Worm (Caenorhabditis elegans) whole organism, L4 larva: Measurements from ENCODE around the gene Y57G11C.22.
A peak's percentile ranks its signal among the peaks of the same experiment; 100 is the strongest.

Source experiments
- F44E2.7 ChIP-seq: fragments of 200-800 bp; sonication (Bioruptor generic); IDR thresholded peaks from 2 replicates; pipeline ENCODE4 v2.1.2; 2022; ENCODE audit warnings: missing genetic modification characterization, missing compliant biosample characterization
- R02D3.7 ChIP-seq: fragments of 150-350 bp; sonication (generic microtip); optimal IDR thresholded peaks from 3 replicates; lab custom pipeline; 2014; ENCODE audit warnings: missing biosample characterization, missing genetic modification characterization
- T20F7.1 ChIP-seq: fragments of 200-800 bp; sonication (Bioruptor generic); optimal IDR thresholded peaks from 2 replicates; lab custom pipeline; 2018; ENCODE audit warnings: mild to moderate bottlenecking, missing genetic modification characterization, missing compliant biosample characterization
- Y105C5A.15 ChIP-seq: fragments of 200-800 bp; sonication (Bioruptor generic); IDR thresholded peaks from 2 replicates; pipeline ENCODE4 v1.3.6; 2022; ENCODE audit warnings: missing genetic modification characterization, missing compliant biosample characterization
- Y5F2A.4 ChIP-seq: fragments of 200-800 bp; sonication (Bioruptor generic); optimal IDR thresholded peaks from 2 replicates; lab custom pipeline; 2018; ENCODE audit warnings: mild to moderate bottlenecking, missing genetic modification characterization, missing compliant biosample characterization
- Y75B8A.6 ChIP-seq: fragments of 200-800 bp; sonication (Bioruptor generic); IDR thresholded peaks from 2 replicates; pipeline ENCODE4 v1.3.6; 2022; ENCODE audit warnings: missing genetic modification reagents, missing genetic modification characterization, missing compliant biosample characterization
- ZK337.2 ChIP-seq: fragments of 200-800 bp; sonication (Bioruptor generic); IDR thresholded peaks from 2 replicates; pipeline ENCODE4 v1.3.6; 2022; ENCODE audit warnings: missing genetic modification reagents, missing genetic modification characterization, missing compliant biosample characterization
- ZK546.5 ChIP-seq, 2 experiments: sonication (generic microtip); optimal IDR thresholded peaks; 2 replicates each; lab custom pipeline; 2017; ENCODE audit warnings: missing biosample characterization in 2 of 2, missing genetic modification characterization in 2 of 2
- ama-1 ChIP-seq: fragments of 150-350 bp; optimal IDR thresholded peaks from 2 replicates; lab custom pipeline; 2014; ENCODE audit warnings: inconsistent platforms, mixed read lengths
- arid-1 ChIP-seq: fragments of 200-800 bp; sonication (Bioruptor generic); conservative IDR thresholded peaks from 2 replicates; pipeline ENCODE4 v1.3.6; 2022; ENCODE audit warnings: missing genetic modification reagents, missing genetic modification characterization, missing compliant biosample characterization
- ceh-20 ChIP-seq: fragments of 200-800 bp; sonication (Bioruptor generic); IDR thresholded peaks from 2 replicates; pipeline ENCODE4 v1.3.6; 2022; ENCODE audit warnings: missing genetic modification reagents, missing genetic modification characterization, missing compliant biosample characterization
- ceh-28 ChIP-seq: fragments of 150-350 bp; optimal IDR thresholded peaks from 2 replicates; lab custom pipeline; 2014; ENCODE audit warnings: missing biosample characterization, missing genetic modification reagents, missing genetic modification characterization
- cey-2 ChIP-seq: sonication (generic microtip); optimal IDR thresholded peaks from 3 replicates; lab custom pipeline; 2017; ENCODE audit warnings: missing genetic modification characterization, mild to moderate bottlenecking, missing compliant biosample characterization, antibody characterized with exemption, borderline replicate concordance; ENCODE audit not compliant: insufficient read depth
- daf-12 ChIP-seq: fragments of 150-350 bp; optimal IDR thresholded peaks from 2 replicates; lab custom pipeline; 2014; ENCODE audit warnings: missing biosample characterization, missing genetic modification reagents, missing genetic modification characterization
- daf-16 ChIP-seq, 3 experiments: sonication (generic microtip); optimal IDR thresholded peaks; 2 replicates each; lab custom pipeline; 2016 to 2017; ENCODE audit warnings: missing genetic modification characterization in 3 of 3, missing genetic modification reagents in 3 of 3, mild to moderate bottlenecking in 2 of 3, missing compliant biosample characterization in 2 of 3, missing biosample characterization in 1 of 3, moderate library complexity in 1 of 3
- daf-8 ChIP-seq: fragments of 200-800 bp; sonication (Bioruptor generic); IDR thresholded peaks from 2 replicates; pipeline ENCODE4 v1.3.6; 2022; ENCODE audit warnings: missing genetic modification characterization, missing compliant biosample characterization
- dpl-1 ChIP-seq: fragments of 150-350 bp; optimal IDR thresholded peaks from 2 replicates; lab custom pipeline; 2014; ENCODE audit warnings: missing biosample characterization, missing genetic modification reagents, missing genetic modification characterization
- egl-43 ChIP-seq: fragments of 200-800 bp; sonication (Bioruptor generic); IDR thresholded peaks from 2 replicates; pipeline ENCODE4 v1.3.6; 2022; ENCODE audit warnings: missing genetic modification reagents, missing genetic modification characterization, missing compliant biosample characterization
- fos-1 ChIP-seq: fragments of 150-350 bp; optimal IDR thresholded peaks from 2 replicates; lab custom pipeline; 2014; ENCODE audit warnings: missing biosample characterization, missing genetic modification characterization
- hif-1 ChIP-seq, 2 experiments: sonication (generic microtip); optimal IDR thresholded peaks; 2 replicates each; lab custom pipeline; 2016 to 2017; ENCODE audit warnings: missing compliant biosample characterization in 2 of 2, missing genetic modification characterization in 2 of 2, missing genetic modification reagents in 2 of 2, missing genotype in 2 of 2, mild to moderate bottlenecking in 1 of 2
- hlh-30 ChIP-seq: sonication (generic microtip); optimal IDR thresholded peaks from 2 replicates; lab custom pipeline; 2017; ENCODE audit warnings: antibody characterized with exemption, mild to moderate bottlenecking, missing genetic modification characterization, missing compliant biosample characterization; ENCODE audit not compliant: insufficient read depth
- jun-1 ChIP-seq: fragments of 150-350 bp; optimal IDR thresholded peaks from 2 replicates; lab custom pipeline; 2014; ENCODE audit warnings: missing biosample characterization, missing genetic modification reagents, missing genetic modification characterization
- lin-29 ChIP-seq: fragments of 200-800 bp; sonication (Bioruptor generic); IDR thresholded peaks from 2 replicates; pipeline ENCODE4 v1.3.6; 2022; ENCODE audit warnings: missing genetic modification reagents, missing genetic modification characterization, missing compliant biosample characterization
- lin-38 ChIP-seq: fragments of 200-800 bp; sonication (Bioruptor generic); IDR thresholded peaks from 2 replicates; pipeline ENCODE4 v1.3.6; 2022; ENCODE audit warnings: missing genetic modification reagents, missing genetic modification characterization, missing compliant biosample characterization
- lin-39 ChIP-seq: fragments of 150-350 bp; optimal IDR thresholded peaks from 2 replicates; lab custom pipeline; 2014; ENCODE audit warnings: missing biosample characterization, missing genetic modification reagents, missing genetic modification characterization
- lsy-2 ChIP-seq, 2 experiments: fragments of 150-350 bp in 1 of 2; sonication (generic microtip) in 1 of 2; optimal IDR thresholded peaks; 2 replicates each; lab custom pipeline; 2014 to 2017; ENCODE audit warnings: missing biosample characterization in 2 of 2, missing genetic modification characterization in 2 of 2
- mdl-1 ChIP-seq, 2 experiments: fragments of 150-350 bp in 1 of 2; sonication (generic microtip) in 1 of 2; optimal IDR thresholded peaks; 2 replicates each; lab custom pipeline; 2014 to 2017; ENCODE audit warnings: missing biosample characterization in 2 of 2, missing genetic modification characterization in 2 of 2
- mdt-29 ChIP-seq: fragments of 200-800 bp; sonication (Bioruptor generic); IDR thresholded peaks from 2 replicates; pipeline ENCODE4 v1.3.6; 2022; ENCODE audit warnings: missing genetic modification reagents, missing genetic modification characterization, missing compliant biosample characterization
- nhr-10 ChIP-seq: fragments of 150-350 bp; optimal IDR thresholded peaks from 2 replicates; lab custom pipeline; 2014; ENCODE audit warnings: missing biosample characterization, missing genetic modification characterization
- nhr-237 ChIP-seq: sonication (generic microtip); optimal IDR thresholded peaks from 2 replicates; lab custom pipeline; 2017; ENCODE audit warnings: missing biosample characterization, missing genetic modification characterization
- nhr-25 ChIP-seq: sonication (generic microtip); optimal IDR thresholded peaks from 2 replicates; lab custom pipeline; 2017; ENCODE audit warnings: missing genetic modification characterization, mild to moderate bottlenecking, missing compliant biosample characterization, antibody characterized with exemption, moderate library complexity, borderline replicate concordance; ENCODE audit not compliant: insufficient read depth
- nhr-28 ChIP-seq: fragments of 150-350 bp; optimal IDR thresholded peaks from 2 replicates; lab custom pipeline; 2014; ENCODE audit warnings: missing biosample characterization, missing genetic modification characterization
- nhr-42 ChIP-seq: fragments of 200-800 bp; sonication (Bioruptor generic); IDR thresholded peaks from 2 replicates; pipeline ENCODE4 v1.3.6; 2022; ENCODE audit warnings: missing genetic modification characterization, missing compliant biosample characterization
- nhr-6 ChIP-seq: fragments of 150-350 bp; optimal IDR thresholded peaks from 2 replicates; lab custom pipeline; 2014; ENCODE audit warnings: missing biosample characterization, missing genetic modification characterization
- nhr-76 ChIP-seq: fragments of 150-350 bp; optimal IDR thresholded peaks from 2 replicates; lab custom pipeline; 2014; ENCODE audit warnings: missing biosample characterization, missing genetic modification characterization
- nhr-77 ChIP-seq: fragments of 150-350 bp; optimal IDR thresholded peaks from 2 replicates; lab custom pipeline; 2014; ENCODE audit warnings: missing biosample characterization, missing genetic modification characterization
- rbr-2 ChIP-seq: sonication (generic microtip); optimal IDR thresholded peaks from 2 replicates; lab custom pipeline; 2016; ENCODE audit warnings: missing genotype, missing genetic modification characterization, missing compliant biosample characterization
- saeg-2 ChIP-seq: fragments of 200-800 bp; sonication (Bioruptor generic); IDR thresholded peaks from 2 replicates; pipeline ENCODE4 v1.3.6; 2022; ENCODE audit warnings: missing genetic modification reagents, missing genetic modification characterization, missing compliant biosample characterization
- sdz-12 ChIP-seq: fragments of 200-800 bp; sonication (Bioruptor generic); optimal IDR thresholded peaks from 2 replicates; lab custom pipeline; 2018; ENCODE audit warnings: mild to moderate bottlenecking, missing genetic modification characterization, missing compliant biosample characterization
- set-16 ChIP-seq: fragments of 200-800 bp; sonication (Bioruptor generic); IDR thresholded peaks from 2 replicates; pipeline ENCODE4 v1.3.6; 2022; ENCODE audit warnings: missing genetic modification reagents, missing genetic modification characterization, missing compliant biosample characterization
- skn-1 ChIP-seq: fragments of 150-350 bp; optimal IDR thresholded peaks from 2 replicates; lab custom pipeline; 2014; ENCODE audit warnings: missing biosample characterization, missing genetic modification characterization
- snpc-1.2 ChIP-seq: fragments of 200-800 bp; sonication (Bioruptor generic); IDR thresholded peaks from 2 replicates; pipeline ENCODE4 v1.3.6; 2022; ENCODE audit warnings: missing genetic modification reagents, missing genetic modification characterization, missing compliant biosample characterization
- snpc-4 ChIP-seq: fragments of 150-350 bp; optimal IDR thresholded peaks from 2 replicates; lab custom pipeline; 2014; ENCODE audit warnings: missing biosample characterization, missing genetic modification characterization
- spr-3 ChIP-seq: fragments of 200-800 bp; sonication (Bioruptor generic); optimal IDR thresholded peaks from 2 replicates; lab custom pipeline; 2018; ENCODE audit warnings: mild to moderate bottlenecking, missing genetic modification characterization, missing compliant biosample characterization
- unc-39 ChIP-seq: sonication (generic microtip); optimal IDR thresholded peaks from 2 replicates; lab custom pipeline; 2017; ENCODE audit warnings: missing biosample characterization, missing genetic modification characterization
- vab-7 ChIP-seq: fragments of 200-800 bp; sonication (Bioruptor generic); IDR thresholded peaks from 2 replicates; pipeline ENCODE4 v1.3.6; 2022; ENCODE audit warnings: missing genetic modification reagents, missing genetic modification characterization, missing compliant biosample characterization
- zfp-3 ChIP-seq: fragments of 200-800 bp; sonication (Bioruptor generic); conservative IDR thresholded peaks from 2 replicates; pipeline ENCODE4 v1.3.6; 2022; ENCODE audit warnings: missing genetic modification reagents, missing genetic modification characterization, missing compliant biosample characterization
- ztf-11 ChIP-seq: fragments of 150-350 bp; optimal IDR thresholded peaks from 2 replicates; lab custom pipeline; 2014; ENCODE audit warnings: missing biosample characterization, missing genetic modification characterization
- ztf-7 ChIP-seq: fragments of 150-350 bp; optimal IDR thresholded peaks from 2 replicates; lab custom pipeline; 2014; ENCODE audit warnings: missing biosample characterization, missing genetic modification characterization

Gene Y57G11C.22

ce11 chrIV:14793900-14794624 is 42.9 kb upstream of the Y57G11C.22 start (continued):
- TF ChIP-seq ceh-20 (GFP tag; lab: Robert Waterston, UW) (peak; percentile 36; the same call in 1 of the 2 replicates), ceh-28 (tag; lab: Kevin White, UChicago) (peak; percentile 70), zfp-3 (no peak), spr-3 (GFP tag; lab: Kevin White, UChicago) (no peak), daf-12 (tag; lab: Kevin White, UChicago) (no peak), mdl-1 (tag; optimal IDR thresholded peaks at IDR 0.05; lab: Kevin White, UChicago) (peak; percentile 61 to 88), egl-43 (GFP tag; lab: Robert Waterston, UW) (0 out of 2 replicates have a peak, but pooled peaks have one; percentile 15), ZK546.5 (tag; optimal IDR thresholded peaks at IDR 0.05; lab: Kevin White, UChicago) (no peak), jun-1 (tag; lab: Kevin White, UChicago) (no peak), snpc-4 (no peak), set-16 (GFP tag; lab: Robert Waterston, UW) (peak; percentile 46), Y5F2A.4 (no peak), sdz-12 (no peak), hif-1 (tag; optimal IDR thresholded peaks at IDR 0.05; lab: Kevin White, UChicago) (peak in 1 of 2 experiments; percentile 7), dpl-1 (peak; percentile 42), ztf-11 (tag; lab: Kevin White, UChicago) (no peak), lsy-2 (tag; optimal IDR thresholded peaks at IDR 0.05; lab: Kevin White, UChicago) (peak; percentile 49 to 68), T20F7.1 (GFP tag; lab: Kevin White, UChicago) (peak; percentile 16), F44E2.7 (no peak), Y105C5A.15 (GFP tag; lab: Robert Waterston, UW) (no peak), mdt-29 (GFP tag; lab: Robert Waterston, UW) (no peak), nhr-28 (tag; lab: Kevin White, UChicago) (peak; percentile 53), snpc-1.2 (GFP tag; lab: Robert Waterston, UW) (no peak), lin-38 (GFP tag; lab: Robert Waterston, UW) (peak; percentile 40; the same call in 1 of the 2 replicates), lin-39 (tag; lab: Kevin White, UChicago) (no peak), nhr-77 (tag; lab: Kevin White, UChicago) (peak; percentile 69), Y75B8A.6 (GFP tag; lab: Robert Waterston, UW) (no peak), skn-1 (tag; lab: Kevin White, UChicago) (no peak), arid-1 (0 out of 2 replicates have a peak, but pooled peaks have one; percentile 7), ZK337.2 (no peak), hlh-30 (tag; lab: Kevin White, UChicago) (peak; percentile 94), vab-7 (GFP tag; lab: Robert Waterston, UW) (peak; percentile 33; the same call in 1 of the 2 replicates), ama-1 (lab: Kevin White, UChicago) (peak; percentile 71), lin-29 (GFP tag; lab: Robert Waterston, UW) (no peak), cey-2 (tag; lab: Kevin White, UChicago) (no peak), nhr-10 (tag; lab: Kevin White, UChicago) (no peak), rbr-2 (tag; lab: Kevin White, UChicago) (peak; percentile 60), R02D3.7 (no peak), unc-39 (tag; lab: Kevin White, UChicago) (no peak), ztf-7 (tag; lab: Kevin White, UChicago) (no peak), saeg-2 (GFP tag; lab: Robert Waterston, UW) (0 out of 2 replicates have a peak, but pooled peaks have one; percentile 5), fos-1 (tag; lab: Kevin White, UChicago) (no peak), daf-16 (GFP tag; optimal IDR thresholded peaks at IDR 0.05; lab: Kevin White, UChicago) (no peak), daf-16 (tag; optimal IDR thresholded peaks at IDR 0.05; lab: Kevin White, UChicago) (peak; percentile 85), nhr-25 (tag; lab: Kevin White, UChicago) (peak; percentile 82), nhr-76 (tag; lab: Kevin White, UChicago) (no peak), nhr-6 (tag; lab: Kevin White, UChicago) (peak; percentile 57), daf-8 (GFP tag; lab: Robert Waterston, UW) (no peak), nhr-237 (tag; lab: Kevin White, UChicago) (no peak), nhr-42 (GFP tag; lab: Robert Waterston, UW) (no peak)
